Worm (Caenorhabditis elegans) whole organism, mixed stage, embryonic: ENCODE data around the gene T27E4.1.

Source experiments
- M03D4.4 ChIP-seq: sonication (generic microtip); optimal IDR thresholded peaks from 2 replicates; lab custom pipeline; 2017; ENCODE audit warnings: mild to moderate bottlenecking, missing genetic modification characterization, missing compliant biosample characterization
- bed-3 ChIP-seq: fragments of 200-800 bp; sonication (Bioruptor generic); optimal IDR thresholded peaks from 3 replicates; lab custom pipeline; 2018; ENCODE audit warnings: mild to moderate bottlenecking, missing genetic modification characterization, moderate library complexity, missing compliant biosample characterization
- ceh-43 ChIP-seq: fragments of 200-800 bp; sonication (Bioruptor generic); optimal IDR thresholded peaks from 2 replicates; lab custom pipeline; 2018; ENCODE audit warnings: mild to moderate bottlenecking, missing genetic modification characterization, moderate library complexity, missing compliant biosample characterization
- ceh-83 ChIP-seq: fragments of 200-800 bp; sonication (Bioruptor generic); optimal IDR thresholded peaks from 2 replicates; lab custom pipeline; 2018; ENCODE audit warnings: mild to moderate bottlenecking, missing genetic modification characterization, missing compliant biosample characterization
- ces-1 ChIP-seq: fragments of 150-350 bp; optimal IDR thresholded peaks from 2 replicates; lab custom pipeline; 2014; ENCODE audit warnings: missing biosample characterization, missing genetic modification reagents, missing genetic modification characterization
- cnd-1 ChIP-seq: fragments of 200-800 bp; sonication (Bioruptor generic); optimal IDR thresholded peaks from 2 replicates; lab custom pipeline; 2018; ENCODE audit warnings: mild to moderate bottlenecking, missing genetic modification characterization, missing compliant biosample characterization
- drap-1 ChIP-seq: fragments of 200-800 bp; sonication (Bioruptor generic); optimal IDR thresholded peaks from 3 replicates; lab custom pipeline; 2018; ENCODE audit warnings: mild to moderate bottlenecking, missing genetic modification characterization, missing compliant biosample characterization
- elt-1 ChIP-seq: sonication (generic microtip); optimal IDR thresholded peaks from 2 replicates; lab custom pipeline; 2017; ENCODE audit warnings: missing genetic modification characterization, mild to moderate bottlenecking, missing compliant biosample characterization, antibody characterized with exemption, moderate library complexity, borderline replicate concordance; ENCODE audit not compliant: insufficient read depth
- elt-3 ChIP-seq: fragments of 150-350 bp; optimal IDR thresholded peaks from 2 replicates; lab custom pipeline; 2014; ENCODE audit warnings: missing biosample characterization, missing genetic modification characterization
- ham-2 ChIP-seq: fragments of 200-800 bp; sonication (Bioruptor generic); optimal IDR thresholded peaks from 2 replicates; lab custom pipeline; 2018; ENCODE audit warnings: mild to moderate bottlenecking, missing genetic modification characterization, missing compliant biosample characterization
- hlh-1 ChIP-seq: fragments of 150-350 bp; optimal IDR thresholded peaks from 2 replicates; lab custom pipeline; 2014; ENCODE audit warnings: missing biosample characterization, missing genetic modification reagents, missing genetic modification characterization
- lin-32 ChIP-seq: fragments of 200-800 bp; sonication (Bioruptor generic); optimal IDR thresholded peaks from 2 replicates; lab custom pipeline; 2018; ENCODE audit warnings: mild to moderate bottlenecking, missing genetic modification characterization, missing compliant biosample characterization
- lsy-2 ChIP-seq: fragments of 150-350 bp; optimal IDR thresholded peaks from 2 replicates; lab custom pipeline; 2014; ENCODE audit warnings: missing biosample characterization, missing genetic modification characterization
- mep-1 ChIP-seq: fragments of 150-350 bp; optimal IDR thresholded peaks from 2 replicates; lab custom pipeline; 2017; ENCODE audit warnings: missing biosample characterization, missing genetic modification reagents, missing genetic modification characterization, inconsistent platforms
- mls-2 ChIP-seq: sonication (generic microtip); optimal IDR thresholded peaks from 2 replicates; lab custom pipeline; 2016; ENCODE audit warnings: mild to moderate bottlenecking, missing genetic modification characterization, moderate library complexity, missing compliant biosample characterization
- nhr-12 ChIP-seq: fragments of 150-350 bp; optimal IDR thresholded peaks from 2 replicates; lab custom pipeline; 2014; ENCODE audit warnings: missing biosample characterization, missing genetic modification characterization
- nhr-2 ChIP-seq: fragments of 150-350 bp; optimal IDR thresholded peaks from 2 replicates; lab custom pipeline; 2014; ENCODE audit warnings: missing biosample characterization, missing genetic modification characterization
- nhr-237 ChIP-seq: fragments of 150-350 bp; optimal IDR thresholded peaks from 2 replicates; lab custom pipeline; 2014; ENCODE audit warnings: missing biosample characterization, missing genetic modification characterization
- nhr-28 ChIP-seq: fragments of 150-350 bp; optimal IDR thresholded peaks from 2 replicates; lab custom pipeline; 2014; ENCODE audit warnings: missing biosample characterization, missing genetic modification characterization
- pha-4 ChIP-seq: fragments of 150-350 bp; optimal IDR thresholded peaks from 2 replicates; lab custom pipeline; 2018; ENCODE audit warnings: missing biosample characterization, missing genetic modification reagents, missing genetic modification characterization
- sem-2 ChIP-seq: fragments of 200-800 bp; sonication (Bioruptor generic); optimal IDR thresholded peaks from 2 replicates; lab custom pipeline; 2018; ENCODE audit warnings: mild to moderate bottlenecking, missing genetic modification characterization, missing compliant biosample characterization
- snpc-4 ChIP-seq: fragments of 150-350 bp; optimal IDR thresholded peaks from 2 replicates; lab custom pipeline; 2014; ENCODE audit warnings: missing biosample characterization, missing genetic modification characterization
- sptf-1 ChIP-seq: sonication (generic microtip); optimal IDR thresholded peaks from 2 replicates; lab custom pipeline; 2017; ENCODE audit warnings: mild to moderate bottlenecking, missing genetic modification characterization, moderate library complexity, missing compliant biosample characterization
- tbx-8 ChIP-seq: fragments of 200-800 bp; sonication (Bioruptor generic); optimal IDR thresholded peaks from 2 replicates; lab custom pipeline; 2018; ENCODE audit warnings: mild to moderate bottlenecking, missing genetic modification characterization, moderate library complexity, missing compliant biosample characterization
- unc-120 ChIP-seq: sonication (generic microtip); optimal IDR thresholded peaks from 2 replicates; lab custom pipeline; 2017; ENCODE audit warnings: missing genetic modification characterization, missing compliant biosample characterization; ENCODE audit not compliant: poor library complexity, severe bottlenecking
- unc-39 ChIP-seq: fragments of 150-350 bp; optimal IDR thresholded peaks from 2 replicates; lab custom pipeline; 2014; ENCODE audit warnings: missing biosample characterization, missing genetic modification characterization
- unc-62 ChIP-seq: fragments of 150-350 bp; optimal IDR thresholded peaks from 2 replicates; lab custom pipeline; 2014; ENCODE audit warnings: missing biosample characterization, missing genetic modification reagents, missing genetic modification characterization
- ztf-11 ChIP-seq: fragments of 150-350 bp; optimal IDR thresholded peaks from 2 replicates; lab custom pipeline; 2014; ENCODE audit warnings: missing biosample characterization, missing genetic modification characterization

T27E4.1 gene

ce11 chrV:9092209-9092608, at the start of gene T27E4.1:
TSS of gene T27E4.1 (plus strand) at chrV:9092345.
- TF ChIP-seq mls-2 (tag; lab: Kevin White, UChicago) (no peak), cnd-1 (tag; lab: Kevin White, UChicago) (no peak), ces-1 (GFP tag; lab: Kevin White, UChicago) (no peak), nhr-28 (tag; lab: Kevin White, UChicago) (no peak)
- TF ChIP-seq, all 35 proteins: peak for 0

- TF ChIP-seq nhr-28 (tag; lab: Kevin White, UChicago) = no peak
- no peak for TF ChIP-seq nhr-237 (tag; lab: Kevin White, UChicago)
- no peak for TF ChIP-seq elt-3 (tag; lab: Kevin White, UChicago)
- no peak for TF ChIP-seq sptf-1 (tag; lab: Kevin White, UChicago)
- TF ChIP-seq ztf-11 (tag; lab: Kevin White, UChicago) = no peak
- TF ChIP-seq unc-39 (tag; lab: Kevin White, UChicago) = no peak
- TF ChIP-seq, all 35 proteins: peak for 0
These were observed 47.3 kb upstream of the T27E4.1 start, which contains the start of gene nhr-30 for ce11 chrV:9044871-9045270. TSS of gene nhr-30 (plus strand) at chrV:9045171.

- TF ChIP-seq M03D4.4 (tag; lab: Kevin White, UChicago) (no peak), lsy-2 (tag; lab: Kevin White, UChicago) (no peak), snpc-4 (tag; lab: Kevin White, UChicago) (no peak), ham-2 (GFP tag; lab: Kevin White, UChicago) (no peak), unc-39 (tag; lab: Kevin White, UChicago) (no peak), mep-1 (tag; lab: Kevin White, UChicago) (no peak), lin-32 (GFP tag; lab: Kevin White, UChicago) (no peak), sptf-1 (tag; lab: Kevin White, UChicago) (no peak), pha-4 (tag; lab: Kevin White, UChicago) (no peak), tbx-8 (no peak), drap-1 (GFP tag; lab: Kevin White, UChicago) (no peak), bed-3 (no peak), elt-1 (tag; lab: Kevin White, UChicago) (no peak), unc-62 (no peak), nhr-2 (tag; lab: Kevin White, UChicago) (no peak), ceh-43 (no peak)
- TF ChIP-seq, all 35 proteins: peak for 0
These were observed 44.5 kb upstream of the T27E4.1 start, which contains the start of gene C25E10.17 for ce11 chrV:9047555-9048049. TSS of gene C25E10.17 (minus strand) at chrV:9047605.

- TF ChIP-seq sem-2 (no peak), unc-120 (tag; lab: Kevin White, UChicago) (no peak), hlh-1 (tag; lab: Kevin White, UChicago) (no peak), ztf-11 (tag; lab: Kevin White, UChicago) (no peak), elt-1 (tag; lab: Kevin White, UChicago) (no peak), ces-1 (GFP tag; lab: Kevin White, UChicago) (no peak), mep-1 (tag; lab: Kevin White, UChicago) (no peak), nhr-12 (tag; lab: Kevin White, UChicago) (no peak), elt-3 (tag; lab: Kevin White, UChicago) (no peak), ceh-83 (GFP tag; lab: Kevin White, UChicago) (no peak), snpc-4 (tag; lab: Kevin White, UChicago) (no peak)
These were observed 42.9 kb upstream of the T27E4.1 start for ce11 chrV:9049271-9049670.

ce11 chrV:9051100-9051499, 41.0 kb upstream of the T27E4.1 start, which contains the start of gene C25E10.7:
TSS of gene C25E10.7 (minus strand) at chrV:9051200.
- TF ChIP-seq ztf-11 (tag; lab: Kevin White, UChicago) = no peak
- no peak for TF ChIP-seq cnd-1 (tag; lab: Kevin White, UChicago)
- TF ChIP-seq ham-2 (GFP tag; lab: Kevin White, UChicago) = no peak
- no peak for TF ChIP-seq unc-120 (tag; lab: Kevin White, UChicago)
- TF ChIP-seq M03D4.4 (tag; lab: Kevin White, UChicago) = no peak
- no peak for TF ChIP-seq mls-2 (tag; lab: Kevin White, UChicago)
- TF ChIP-seq, all 35 proteins: peak for 0
